Fruit fly (Drosophila melanogaster) S2 (cell line): Measurements from ENCODE around the gene alphaKap4.

Experiments
- CG8478 ChIP-seq: fragments of >200 bp; optimal IDR thresholded peaks from 2 replicates; lab custom pipeline; 2018
- CTCF ChIP-seq, 2 experiments: fragments of >200 bp; optimal IDR thresholded peaks; 2 replicates each; lab custom pipeline; 2018

- no peak for TF ChIP-seq CG8478
- no peak for TF ChIP-seq CTCF (optimal IDR thresholded peaks at IDR 0.05; lab: Kevin White, UChicago)
These were observed 14.3 kb downstream of the alphaKap4 start for dm6 chr3L:5996520-5996919.
